Worm (Caenorhabditis elegans): ENCODE measurements around the gene Y76B12C.8.

The Y76B12C.8 gene

DNA sequence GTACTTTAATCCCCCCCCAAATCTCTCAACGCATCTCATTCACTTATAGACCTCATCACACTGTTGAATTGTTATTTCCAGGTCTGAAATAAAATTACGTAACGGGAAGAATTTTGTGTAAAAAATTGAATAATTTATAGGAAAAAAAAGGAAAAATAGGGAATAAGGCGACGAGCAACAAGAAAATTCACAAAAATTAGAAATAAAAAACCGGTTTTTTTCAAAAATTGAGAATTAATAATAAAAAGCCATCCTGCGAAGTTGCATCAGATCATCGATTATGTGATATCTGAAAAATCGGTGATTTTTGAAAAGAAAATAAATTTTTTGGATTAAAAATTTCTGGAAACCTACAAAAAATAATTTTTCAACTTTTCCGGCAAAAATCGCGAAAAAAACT lies 29.1 kb downstream of the Y76B12C.8 start:
- TF ChIP-seq tbx-37 (GFP tag; conservative IDR thresholded peaks at IDR 0.05): no peak
- peak; percentile 2 for TF ChIP-seq ceh-36 (tag; optimal IDR thresholded peaks at IDR 0.05)

All from whole organism, early embryonic.